Worm (Caenorhabditis elegans) whole organism, early embryonic: ENCODE measurements around the gene ttr-36.

Experiments used
- B0310.2 ChIP-seq: sonication (generic microtip); optimal IDR thresholded peaks from 2 replicates; lab custom pipeline; 2016; ENCODE audit warnings: mild to moderate bottlenecking, missing genetic modification characterization, missing compliant biosample characterization
- F13C5.2 ChIP-seq: sonication (generic microtip); optimal IDR thresholded peaks from 2 replicates; lab custom pipeline; 2017; ENCODE audit warnings: mild to moderate bottlenecking, missing genetic modification characterization, inconsistent platforms, missing compliant biosample characterization
- aly-1 ChIP-seq: sonication (generic microtip); optimal IDR thresholded peaks from 2 replicates; lab custom pipeline; 2016; ENCODE audit warnings: missing genetic modification characterization, missing compliant biosample characterization
- ama-1 ChIP-seq: fragments of 150-350 bp; optimal IDR thresholded peaks from 2 replicates; lab custom pipeline; 2014
- ceh-13 ChIP-seq: fragments of 200-800 bp; sonication (Bioruptor generic); optimal IDR thresholded peaks from 2 replicates; lab custom pipeline; 2018; ENCODE audit warnings: mild to moderate bottlenecking, missing genetic modification characterization, missing compliant biosample characterization
- ceh-36 ChIP-seq: sonication (generic microtip); optimal IDR thresholded peaks from 2 replicates; lab custom pipeline; 2016; ENCODE audit warnings: missing genetic modification characterization, inconsistent platforms, missing compliant biosample characterization
- ets-7 ChIP-seq: sonication (generic microtip); optimal IDR thresholded peaks from 2 replicates; lab custom pipeline; 2016; ENCODE audit warnings: missing genotype, missing genetic modification characterization, missing compliant biosample characterization
- flt-1 ChIP-seq: fragments of 200-800 bp; sonication (Bioruptor generic); IDR thresholded peaks from 2 replicates; pipeline ENCODE4 v1.3.6; 2022; ENCODE audit warnings: missing genetic modification characterization, missing compliant biosample characterization
- hmbx-1 ChIP-seq: sonication (generic microtip); optimal IDR thresholded peaks from 2 replicates; lab custom pipeline; 2016; ENCODE audit warnings: mild to moderate bottlenecking, missing genetic modification characterization, missing compliant biosample characterization
- hmg-4 ChIP-seq: fragments of 200-800 bp; sonication (Bioruptor generic); optimal IDR thresholded peaks from 2 replicates; lab custom pipeline; 2018; ENCODE audit warnings: mild to moderate bottlenecking, missing genetic modification characterization, missing compliant biosample characterization
- hnd-1 ChIP-seq: sonication (generic microtip); optimal IDR thresholded peaks from 2 replicates; lab custom pipeline; 2016; ENCODE audit warnings: missing genetic modification characterization, missing compliant biosample characterization
- pes-1 ChIP-seq: fragments of 200-800 bp; sonication (Bioruptor generic); IDR thresholded peaks from 2 replicates; pipeline ENCODE4 v1.3.6; 2022; ENCODE audit warnings: missing genetic modification reagents, missing genetic modification characterization, missing compliant biosample characterization
- scrt-1 ChIP-seq: fragments of 200-800 bp; sonication (Bioruptor generic); IDR thresholded peaks from 2 replicates; pipeline ENCODE4 v1.3.6; 2022; ENCODE audit warnings: missing genetic modification characterization, missing compliant biosample characterization
- sea-1 ChIP-seq: fragments of 200-800 bp; sonication (Bioruptor generic); conservative IDR thresholded peaks from 2 replicates; pipeline ENCODE4 v1.3.6; 2022; ENCODE audit warnings: missing genetic modification characterization, missing compliant biosample characterization
- tbx-11 ChIP-seq: fragments of 200-800 bp; sonication (Bioruptor generic); IDR thresholded peaks from 2 replicates; pipeline ENCODE4 v1.3.6; 2022; ENCODE audit warnings: missing genetic modification characterization, missing compliant biosample characterization
- tbx-37 ChIP-seq: fragments of 200-800 bp; sonication (Bioruptor generic); conservative IDR thresholded peaks from 2 replicates; pipeline ENCODE4 v1.3.6; 2022; ENCODE audit warnings: missing genetic modification reagents, missing genetic modification characterization, missing compliant biosample characterization
- tra-4 ChIP-seq: sonication (generic microtip); optimal IDR thresholded peaks from 2 replicates; lab custom pipeline; 2017; ENCODE audit warnings: missing genetic modification characterization, missing compliant biosample characterization

Gene ttr-36

DNA sequence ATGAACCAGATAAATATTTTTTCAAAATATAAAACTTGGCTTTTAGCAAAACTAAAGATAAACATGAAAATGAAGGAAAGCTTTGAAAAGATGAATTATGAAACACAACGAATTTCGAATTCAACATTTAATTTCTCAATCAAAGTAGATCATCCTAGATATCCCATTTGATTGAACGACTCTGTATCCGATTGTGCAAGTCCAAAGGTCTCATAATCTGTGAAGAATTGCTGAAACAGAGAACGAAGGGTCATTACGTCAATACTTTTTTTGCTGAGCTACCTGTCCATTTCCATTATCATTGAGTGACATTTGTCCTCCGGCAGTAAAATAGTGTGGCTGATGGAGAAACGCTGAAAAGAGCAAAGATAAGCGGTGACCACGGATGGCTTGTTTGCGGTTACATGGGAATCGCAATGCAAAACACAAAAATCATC is 11.9 kb downstream of the ttr-36 start:
- no peak for TF ChIP-seq hnd-1 (tag; lab: Kevin White, UChicago)
- TF ChIP-seq tbx-11: no peak
- TF ChIP-seq ets-7: no peak
- TF ChIP-seq F13C5.2: no peak
- no peak for TF ChIP-seq tbx-37 (GFP tag; lab: Robert Waterston, UW)
- TF ChIP-seq ama-1 (lab: Kevin White, UChicago): no peak
- TF ChIP-seq hmg-4 (GFP tag; lab: Kevin White, UChicago): no peak
- no peak for TF ChIP-seq ceh-13 (GFP tag; lab: Kevin White, UChicago)
- TF ChIP-seq B0310.2 (tag; lab: Kevin White, UChicago): no peak
- no peak for TF ChIP-seq flt-1 (GFP tag; lab: Robert Waterston, UW)

DNA sequence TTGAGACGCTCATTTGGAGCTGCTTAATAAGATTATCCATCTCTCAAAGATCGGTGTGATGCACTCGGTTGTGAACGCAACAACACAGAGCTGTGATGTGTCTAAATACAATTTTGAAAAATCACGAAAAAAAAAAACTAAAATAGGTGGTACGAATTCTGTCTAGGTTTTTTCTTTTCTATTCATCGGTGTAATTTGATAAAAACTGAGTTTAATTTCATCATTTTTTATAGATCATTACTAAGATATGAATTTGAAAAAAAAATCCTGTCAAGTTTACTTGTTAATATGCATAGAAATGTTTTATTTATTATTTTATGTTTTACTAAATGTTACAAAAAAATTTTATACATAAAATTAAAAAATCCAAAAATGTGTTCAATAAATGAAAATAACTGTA is 19.3 kb downstream of the ttr-36 start, which contains the start of gene ceh-60:
Gene ceh-60 (minus strand): TSS at position 101 of the 400 bp plus-strand sequence.
- TF ChIP-seq sea-1 (no peak), ceh-36 (no peak), B0310.2 (tag; lab: Kevin White, UChicago) (no peak), hnd-1 (tag; lab: Kevin White, UChicago) (no peak), ceh-13 (GFP tag; lab: Kevin White, UChicago) (no peak), tbx-11 (no peak), tra-4 (no peak), ama-1 (lab: Kevin White, UChicago) (no peak), hmg-4 (GFP tag; lab: Kevin White, UChicago) (no peak), flt-1 (GFP tag; lab: Robert Waterston, UW) (no peak), pes-1 (GFP tag; lab: Robert Waterston, UW) (no peak), scrt-1 (GFP tag; lab: Robert Waterston, UW) (no peak), ets-7 (no peak), hmbx-1 (tag; lab: Kevin White, UChicago) (no peak), F13C5.2 (no peak), aly-1 (tag; lab: Kevin White, UChicago) (no peak), tbx-37 (GFP tag; lab: Robert Waterston, UW) (no peak)

DNA sequence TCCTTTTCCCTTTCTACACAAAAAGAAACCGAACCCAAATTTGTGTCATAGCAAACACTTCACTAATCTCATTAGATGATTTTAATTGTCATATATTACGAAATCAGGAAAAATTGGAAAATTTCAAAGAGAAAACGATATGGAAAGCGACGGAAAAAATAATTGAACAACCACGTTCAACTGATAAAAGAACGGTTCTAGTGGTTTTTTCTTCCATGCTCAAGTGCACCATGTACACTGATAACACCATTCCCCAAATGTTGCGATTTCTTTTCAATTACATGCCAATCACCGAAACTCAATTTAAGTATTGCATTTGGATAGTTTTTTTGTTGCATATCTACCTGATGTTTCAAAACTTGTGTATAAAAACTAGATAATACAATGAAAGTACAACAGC is 19.9 kb downstream of the ttr-36 start:
- TF ChIP-seq hnd-1 (tag; lab: Kevin White, UChicago): no peak
- no peak for TF ChIP-seq F13C5.2
- no peak for TF ChIP-seq B0310.2 (tag; lab: Kevin White, UChicago)
- TF ChIP-seq sea-1: no peak
- no peak for TF ChIP-seq hmbx-1 (tag; lab: Kevin White, UChicago)
- no peak for TF ChIP-seq ceh-36
- TF ChIP-seq ama-1 (lab: Kevin White, UChicago): no peak
- no peak for TF ChIP-seq flt-1 (GFP tag; lab: Robert Waterston, UW)
- TF ChIP-seq aly-1 (tag; lab: Kevin White, UChicago): no peak
- TF ChIP-seq tra-4: no peak
- TF ChIP-seq ceh-13 (GFP tag; lab: Kevin White, UChicago): no peak

DNA sequence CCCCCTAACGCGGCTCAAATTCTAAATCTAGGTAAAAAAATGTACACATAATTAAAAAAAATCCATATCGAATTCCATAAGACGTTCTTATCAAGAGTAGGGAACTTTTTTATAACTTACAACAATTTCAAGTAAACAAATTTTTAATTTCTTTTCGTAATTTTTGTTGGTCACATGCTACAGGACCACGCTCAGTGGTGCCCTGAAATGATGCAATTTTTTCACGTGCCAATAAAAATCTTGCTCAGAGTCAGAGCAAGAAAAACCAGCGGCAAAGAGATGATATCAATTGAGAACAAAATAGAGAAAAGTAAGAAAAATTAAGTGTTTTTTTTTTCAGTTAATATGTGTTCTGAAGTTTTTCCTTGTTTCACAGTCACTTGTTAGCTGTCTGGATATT is 21.2 kb downstream of the ttr-36 start:
- TF ChIP-seq flt-1 (GFP tag; lab: Robert Waterston, UW) (no peak), pes-1 (GFP tag; lab: Robert Waterston, UW) (no peak), ceh-36 (no peak), hnd-1 (tag; lab: Kevin White, UChicago) (no peak), tbx-11 (no peak), B0310.2 (tag; lab: Kevin White, UChicago) (no peak), sea-1 (no peak), tra-4 (no peak), ama-1 (lab: Kevin White, UChicago) (no peak)

DNA sequence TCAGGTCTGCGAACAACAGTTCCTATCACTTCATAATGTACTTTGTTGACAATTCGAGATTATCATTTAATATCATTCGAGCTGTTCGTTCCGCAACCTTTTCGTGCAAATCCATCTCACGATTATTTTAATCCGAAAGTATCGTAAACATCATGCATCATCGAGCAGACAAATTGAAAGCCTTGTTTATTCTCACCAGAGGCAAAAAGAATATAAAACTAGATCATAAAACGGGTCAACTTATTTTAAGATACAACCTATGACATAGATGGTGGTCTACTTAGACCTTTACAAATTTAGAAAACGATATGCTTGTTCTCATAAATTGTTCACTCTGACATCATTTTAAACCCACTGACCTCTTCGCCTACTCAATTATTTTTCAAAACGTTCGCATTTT is 22.3 kb downstream of the ttr-36 start:
- TF ChIP-seq B0310.2 (tag; lab: Kevin White, UChicago): no peak
- TF ChIP-seq flt-1 (GFP tag; lab: Robert Waterston, UW): no peak
- no peak for TF ChIP-seq hmbx-1 (tag; lab: Kevin White, UChicago)
- no peak for TF ChIP-seq tra-4
- no peak for TF ChIP-seq ceh-36
- no peak for TF ChIP-seq ama-1 (lab: Kevin White, UChicago)
- no peak for TF ChIP-seq tbx-37 (GFP tag; lab: Robert Waterston, UW)
- no peak for TF ChIP-seq hmg-4 (GFP tag; lab: Kevin White, UChicago)
- TF ChIP-seq aly-1 (tag; lab: Kevin White, UChicago): no peak
- no peak for TF ChIP-seq scrt-1 (GFP tag; lab: Robert Waterston, UW)
- no peak for TF ChIP-seq hnd-1 (tag; lab: Kevin White, UChicago)
- no peak for TF ChIP-seq ceh-13 (GFP tag; lab: Kevin White, UChicago)
- TF ChIP-seq F13C5.2: no peak
- TF ChIP-seq tbx-11: no peak
- no peak for TF ChIP-seq pes-1 (GFP tag; lab: Robert Waterston, UW)
- TF ChIP-seq ets-7: no peak
- no peak for TF ChIP-seq sea-1

DNA sequence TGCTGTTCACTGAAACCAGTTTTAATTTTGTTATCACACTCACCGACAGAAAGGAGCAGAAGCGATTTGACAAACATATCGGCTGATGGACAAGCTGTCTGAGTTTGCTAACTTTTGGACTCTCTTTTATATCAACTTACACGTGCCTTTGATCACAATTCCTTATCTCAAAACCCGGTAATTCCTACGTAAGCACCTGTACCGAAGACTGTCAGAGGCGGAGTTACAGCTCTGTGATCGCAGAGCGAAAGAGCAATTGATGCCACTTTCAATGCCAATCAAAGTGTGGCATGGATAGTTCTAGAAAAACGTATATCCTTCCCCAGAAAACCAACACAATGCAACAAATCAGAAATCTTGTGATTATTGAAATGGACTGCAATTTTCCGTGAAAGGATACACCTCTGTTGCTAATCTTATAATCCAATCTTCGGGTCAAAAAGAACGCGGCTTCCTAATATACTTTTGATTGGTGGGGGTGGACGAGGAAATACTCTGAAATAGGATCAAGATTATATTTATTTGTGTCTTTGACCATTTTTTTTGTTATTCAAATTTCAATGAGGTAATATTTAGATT is 26.1 kb downstream of the ttr-36 start, which contains the start of gene ilys-5:
Gene ilys-5 (minus strand): TSS at position 140 of the 579 bp plus-strand sequence.
- TF ChIP-seq sea-1: no peak
- TF ChIP-seq scrt-1 (GFP tag; lab: Robert Waterston, UW): no peak
- no peak for TF ChIP-seq tbx-11
- no peak for TF ChIP-seq ceh-36
- no peak for TF ChIP-seq aly-1 (tag; lab: Kevin White, UChicago)

DNA sequence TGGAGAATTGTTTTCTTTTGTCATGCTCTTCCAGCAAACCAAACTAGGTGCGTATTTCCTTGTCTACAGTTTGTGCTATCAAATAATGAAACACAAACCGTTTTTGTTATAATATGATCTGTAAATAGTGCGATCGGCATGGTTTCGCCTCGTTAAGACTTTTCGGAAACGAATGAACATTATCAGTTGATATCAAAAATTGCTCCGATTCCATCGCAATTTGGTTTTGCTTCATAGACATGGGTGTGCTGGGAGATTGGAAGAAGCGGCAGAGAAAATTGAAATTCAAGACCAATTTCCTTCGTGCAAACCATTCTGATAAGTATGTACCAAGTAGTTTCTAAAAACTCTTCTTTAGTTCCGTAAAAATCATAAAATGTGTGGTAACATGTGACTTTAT is 27.3 kb downstream of the ttr-36 start:
- TF ChIP-seq tbx-11 (no peak), ceh-13 (GFP tag; lab: Kevin White, UChicago) (no peak), F13C5.2 (no peak), tra-4 (no peak), hnd-1 (tag; lab: Kevin White, UChicago) (no peak), scrt-1 (GFP tag; lab: Robert Waterston, UW) (no peak), flt-1 (GFP tag; lab: Robert Waterston, UW) (no peak), ama-1 (lab: Kevin White, UChicago) (no peak), tbx-37 (GFP tag; lab: Robert Waterston, UW) (no peak), B0310.2 (tag; lab: Kevin White, UChicago) (no peak), ceh-36 (no peak), ets-7 (no peak), aly-1 (tag; lab: Kevin White, UChicago) (no peak), sea-1 (no peak), hmbx-1 (tag; lab: Kevin White, UChicago) (no peak), pes-1 (GFP tag; lab: Robert Waterston, UW) (no peak)
